Worm (Caenorhabditis elegans) whole organism, young adult: ENCODE data around the gene sre-3.

Experiments used
- B0261.1 ChIP-seq: sonication (generic microtip); optimal IDR thresholded peaks from 2 replicates; lab custom pipeline; 2016; ENCODE audit warnings: mild to moderate bottlenecking, missing genetic modification characterization, moderate library complexity, missing compliant biosample characterization
- C06A6.2 ChIP-seq: fragments of 200-800 bp; sonication (Bioruptor generic); conservative IDR thresholded peaks from 2 replicates; pipeline ENCODE4 v1.3.6; 2022; ENCODE audit warnings: missing genetic modification characterization, missing compliant biosample characterization
- F33H1.4 ChIP-seq: fragments of 200-800 bp; sonication (Bioruptor generic); IDR thresholded peaks from 2 replicates; pipeline ENCODE4 v1.3.6; 2022; ENCODE audit warnings: missing genetic modification reagents, missing genetic modification characterization, missing compliant biosample characterization
- F37B4.10 ChIP-seq: fragments of 200-800 bp; sonication (Bioruptor generic); IDR thresholded peaks from 2 replicates; pipeline ENCODE4 v1.3.6; 2022; ENCODE audit warnings: missing genetic modification characterization, missing compliant biosample characterization
- F39B2.1 ChIP-seq: fragments of 200-800 bp; sonication (Bioruptor generic); IDR thresholded peaks from 2 replicates; pipeline ENCODE4 v1.3.6; 2022; ENCODE audit warnings: missing genetic modification reagents, missing genetic modification characterization, missing compliant biosample characterization
- F49E8.2 ChIP-seq: sonication (generic microtip); optimal IDR thresholded peaks from 3 replicates; lab custom pipeline; 2017; ENCODE audit warnings: missing genetic modification characterization, mild to moderate bottlenecking, missing compliant biosample characterization, antibody characterized with exemption, moderate library complexity; ENCODE audit not compliant: insufficient read depth
- T26A5.8 ChIP-seq: sonication (generic microtip); optimal IDR thresholded peaks from 2 replicates; lab custom pipeline; 2016; ENCODE audit warnings: missing genetic modification characterization, missing compliant biosample characterization
- Y53G8AR.9 ChIP-seq: fragments of 200-800 bp; sonication (Bioruptor generic); conservative IDR thresholded peaks from 2 replicates; pipeline ENCODE4 v1.3.6; 2022; ENCODE audit warnings: missing genetic modification reagents, missing genetic modification characterization, missing compliant biosample characterization
- Y56A3A.18 ChIP-seq: fragments of 200-800 bp; sonication (Bioruptor generic); IDR thresholded peaks from 2 replicates; pipeline ENCODE4 v1.3.6; 2022; ENCODE audit warnings: missing genetic modification reagents, missing genetic modification characterization, missing compliant biosample characterization
- Y95B8A.8 ChIP-seq: fragments of 200-800 bp; sonication (Bioruptor generic); IDR thresholded peaks from 2 replicates; pipeline ENCODE4 v1.3.6; 2022; ENCODE audit warnings: missing genetic modification reagents, missing genetic modification characterization, missing compliant biosample characterization
- ZK185.1 ChIP-seq: sonication (generic microtip); optimal IDR thresholded peaks from 2 replicates; lab custom pipeline; 2016; ENCODE audit warnings: mild to moderate bottlenecking, missing genetic modification characterization, missing compliant biosample characterization; ENCODE audit not compliant: poor library complexity, severe bottlenecking
- akir-1 ChIP-seq: fragments of 200-800 bp; sonication (Bioruptor generic); optimal IDR thresholded peaks from 2 replicates; lab custom pipeline; 2018; ENCODE audit warnings: mild to moderate bottlenecking, missing genetic modification characterization, moderate library complexity, missing compliant biosample characterization
- ama-1 ChIP-seq, 3 experiments: fragments of 150-350 bp in 1 of 3; sonication (generic microtip) in 2 of 3; optimal IDR thresholded peaks; 2 replicates each; lab custom pipeline; 2014 to 2018; ENCODE audit warnings: missing biosample characterization in 2 of 3, missing genetic modification characterization in 2 of 3, missing genetic modification reagents in 2 of 3
- aptf-2 ChIP-seq: fragments of 200-800 bp; sonication (Bioruptor generic); conservative IDR thresholded peaks from 2 replicates; pipeline ENCODE4 v1.3.6; 2022; ENCODE audit warnings: missing genetic modification reagents, missing genetic modification characterization, missing compliant biosample characterization
- atf-7 ChIP-seq: sonication (generic microtip); optimal IDR thresholded peaks from 2 replicates; lab custom pipeline; 2017; ENCODE audit warnings: mild to moderate bottlenecking, missing genetic modification characterization, missing compliant biosample characterization
- cebp-1 ChIP-seq, 2 experiments: fragments of 200-800 bp in 1 of 2; sonication (Bioruptor generic) in 1 of 2; sonication (generic microtip) in 1 of 2; IDR thresholded peaks in 1 of 2; optimal IDR thresholded peaks in 1 of 2; 2 replicates each; pipeline versions ENCODE4 v1.3.6 to Lab custom; 2017 to 2022; ENCODE audit warnings: missing compliant biosample characterization in 2 of 2, missing genetic modification characterization in 2 of 2, mild to moderate bottlenecking in 1 of 2, missing genetic modification reagents in 1 of 2, moderate library complexity in 1 of 2
- chd-7 ChIP-seq: sonication (generic microtip); optimal IDR thresholded peaks from 2 replicates; lab custom pipeline; 2016; ENCODE audit warnings: mild to moderate bottlenecking, missing genetic modification characterization, moderate library complexity, missing compliant biosample characterization
- egl-18 ChIP-seq: fragments of 200-800 bp; sonication (Bioruptor generic); IDR thresholded peaks from 2 replicates; pipeline ENCODE4 v1.3.6; 2022; ENCODE audit warnings: missing genetic modification reagents, missing genetic modification characterization, missing compliant biosample characterization
- ets-4 ChIP-seq: fragments of 200-800 bp; sonication (Bioruptor generic); optimal IDR thresholded peaks from 2 replicates; lab custom pipeline; 2018; ENCODE audit warnings: mild to moderate bottlenecking, missing genetic modification characterization, missing compliant biosample characterization
- hmg-1.2 ChIP-seq: fragments of 200-800 bp; sonication (Bioruptor generic); IDR thresholded peaks from 2 replicates; pipeline ENCODE4 v1.3.6; 2022; ENCODE audit warnings: missing genetic modification reagents, missing genetic modification characterization, missing compliant biosample characterization
- hmg-20 ChIP-seq: fragments of 200-800 bp; sonication (Bioruptor generic); IDR thresholded peaks from 2 replicates; pipeline ENCODE4 v1.3.6; 2022; ENCODE audit warnings: missing genetic modification reagents, missing genetic modification characterization, missing compliant biosample characterization
- hsf-1 ChIP-seq: fragments of 200-800 bp; sonication (Bioruptor generic); IDR thresholded peaks from 2 replicates; pipeline ENCODE4 v1.3.6; 2022; ENCODE audit warnings: missing genetic modification reagents, missing genetic modification characterization, missing compliant biosample characterization
- let-607 ChIP-seq, 2 experiments: fragments of 200-800 bp in 1 of 2; sonication (Bioruptor generic) in 1 of 2; sonication (generic microtip) in 1 of 2; optimal IDR thresholded peaks; 2 replicates each; lab custom pipeline; 2016 to 2018; ENCODE audit warnings: mild to moderate bottlenecking in 2 of 2, missing compliant biosample characterization in 2 of 2, missing genetic modification characterization in 2 of 2, moderate library complexity in 2 of 2, missing genotype in 1 of 2
- lin-26 ChIP-seq: fragments of 200-800 bp; sonication (Bioruptor generic); IDR thresholded peaks from 2 replicates; pipeline ENCODE4 v1.3.6; 2022; ENCODE audit warnings: missing genetic modification reagents, missing genetic modification characterization, missing compliant biosample characterization
- lin-40 ChIP-seq: sonication (generic microtip); optimal IDR thresholded peaks from 2 replicates; lab custom pipeline; 2016; ENCODE audit warnings: missing genetic modification characterization, mild to moderate bottlenecking, missing compliant biosample characterization, missing genotype, missing genetic modification reagents
- lsy-27 ChIP-seq: sonication (generic microtip); optimal IDR thresholded peaks from 2 replicates; lab custom pipeline; 2017; ENCODE audit warnings: missing genetic modification characterization, mild to moderate bottlenecking, missing compliant biosample characterization, antibody characterized with exemption, missing genotype, borderline replicate concordance; ENCODE audit not compliant: insufficient read depth
- mes-4 ChIP-seq: sonication (generic microtip); optimal IDR thresholded peaks from 2 replicates; lab custom pipeline; 2016; ENCODE audit warnings: missing genotype, missing genetic modification characterization, missing compliant biosample characterization
- nhr-179 ChIP-seq: sonication (generic microtip); optimal IDR thresholded peaks from 2 replicates; lab custom pipeline; 2016; ENCODE audit warnings: mild to moderate bottlenecking, missing genetic modification characterization, missing compliant biosample characterization
- nhr-27 ChIP-seq: fragments of 200-800 bp; sonication (Bioruptor generic); optimal IDR thresholded peaks from 2 replicates; lab custom pipeline; 2018; ENCODE audit warnings: mild to moderate bottlenecking, missing genetic modification characterization, moderate library complexity, missing compliant biosample characterization
- nhr-90 ChIP-seq: sonication (generic microtip); optimal IDR thresholded peaks from 2 replicates; lab custom pipeline; 2016; ENCODE audit warnings: missing genotype, mild to moderate bottlenecking, missing genetic modification characterization, missing compliant biosample characterization
- rcor-1 ChIP-seq: fragments of 200-800 bp; sonication (Bioruptor generic); IDR thresholded peaks from 2 replicates; pipeline ENCODE4 v1.3.6; 2022; ENCODE audit warnings: missing genetic modification reagents, missing genetic modification characterization, missing compliant biosample characterization
- snpc-1.1 ChIP-seq: sonication (generic microtip); optimal IDR thresholded peaks from 2 replicates; lab custom pipeline; 2017; ENCODE audit warnings: missing genetic modification characterization, mild to moderate bottlenecking, missing compliant biosample characterization, antibody characterized with exemption, moderate library complexity, missing genotype, missing genetic modification reagents; ENCODE audit not compliant: insufficient read depth
- snpc-1.3 ChIP-seq: sonication (generic microtip); optimal IDR thresholded peaks from 2 replicates; lab custom pipeline; 2017; ENCODE audit warnings: missing genetic modification characterization, mild to moderate bottlenecking, missing compliant biosample characterization, antibody characterized with exemption, moderate library complexity, missing genotype, missing genetic modification reagents; ENCODE audit not compliant: insufficient read depth
- ztf-22 ChIP-seq: fragments of 200-800 bp; sonication (Bioruptor generic); optimal IDR thresholded peaks from 2 replicates; lab custom pipeline; 2018; ENCODE audit warnings: mild to moderate bottlenecking, missing genetic modification characterization, moderate library complexity, missing compliant biosample characterization

Gene sre-3

DNA sequence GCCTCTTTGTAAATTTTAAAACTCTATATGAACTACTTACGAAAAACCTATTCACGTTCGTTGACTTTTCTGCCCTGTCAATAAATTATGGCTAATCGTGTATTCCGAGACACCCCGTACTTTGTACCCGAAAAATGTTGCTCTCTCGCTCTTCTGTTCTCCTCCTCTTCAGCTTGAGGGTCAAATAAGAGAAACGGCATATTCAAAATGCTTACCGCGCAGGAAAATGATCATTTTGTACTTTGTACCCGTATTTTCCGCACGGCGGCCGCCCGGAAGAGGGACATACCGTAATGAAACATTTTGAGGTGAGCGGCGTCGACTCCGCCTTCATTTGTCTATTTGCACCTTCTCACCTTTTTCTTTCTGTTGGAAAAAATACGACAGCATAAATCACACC, 41.9 kb upstream of the sre-3 start:
- TF ChIP-seq chd-7 (tag; lab: Kevin White, UChicago) (peak; percentile 13), nhr-27 (tag; lab: Kevin White, UChicago) (no peak), F33H1.4 (GFP tag; lab: Robert Waterston, UW) (no peak), lin-26 (GFP tag; lab: Robert Waterston, UW) (no peak), Y56A3A.18 (GFP tag; lab: Robert Waterston, UW) (no peak), cebp-1 (GFP tag; IDR thresholded peaks at IDR 0.05; lab: Robert Waterston, UW) (no peak), cebp-1 (tag; optimal IDR thresholded peaks at IDR 0.05; lab: Kevin White, UChicago) (peak; percentile 1), ama-1 (optimal IDR thresholded peaks at IDR 0.05; lab: Kevin White, UChicago) (peak; percentile 24), ama-1 (GFP tag; optimal IDR thresholded peaks at IDR 0.05; lab: Kevin White, UChicago) (no peak), T26A5.8 (tag; lab: Kevin White, UChicago) (no peak), snpc-1.1 (no peak), egl-18 (GFP tag; lab: Robert Waterston, UW) (no peak), Y95B8A.8 (GFP tag; lab: Robert Waterston, UW) (no peak), nhr-179 (tag; lab: Kevin White, UChicago) (no peak), mes-4 (tag; lab: Kevin White, UChicago) (no peak), lin-40 (no peak), Y53G8AR.9 (GFP tag; lab: Robert Waterston, UW) (no peak), hsf-1 (GFP tag; lab: Robert Waterston, UW) (no peak)

DNA sequence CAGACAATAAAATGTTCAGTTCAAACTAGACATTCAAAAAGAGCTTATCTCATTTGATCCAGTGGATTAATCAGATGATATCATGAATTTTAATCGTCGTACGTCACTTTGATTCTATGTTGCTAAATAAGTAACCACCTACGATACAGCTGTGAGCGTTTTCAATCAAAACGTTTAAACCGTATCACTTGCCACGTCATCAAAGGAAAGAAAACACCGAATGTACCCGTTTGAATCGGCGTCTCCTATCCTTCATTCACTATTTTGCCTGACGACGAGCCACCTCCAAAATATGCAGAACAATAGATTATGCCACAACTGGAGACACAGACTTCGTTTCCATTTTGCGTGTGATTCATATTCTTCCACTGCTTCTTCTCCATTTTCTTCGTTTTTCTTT, 39.7 kb upstream of the sre-3 start:
- TF ChIP-seq hmg-20 (GFP tag; lab: Robert Waterston, UW) (no peak), akir-1 (GFP tag; lab: Kevin White, UChicago) (no peak), lsy-27 (tag; lab: Kevin White, UChicago) (no peak), ztf-22 (GFP tag; lab: Kevin White, UChicago) (no peak), B0261.1 (tag; lab: Kevin White, UChicago) (no peak), nhr-90 (tag; lab: Kevin White, UChicago) (no peak), F37B4.10 (GFP tag; lab: Robert Waterston, UW) (no peak), F39B2.1 (GFP tag; lab: Robert Waterston, UW) (no peak), rcor-1 (GFP tag; lab: Robert Waterston, UW) (no peak)

DNA sequence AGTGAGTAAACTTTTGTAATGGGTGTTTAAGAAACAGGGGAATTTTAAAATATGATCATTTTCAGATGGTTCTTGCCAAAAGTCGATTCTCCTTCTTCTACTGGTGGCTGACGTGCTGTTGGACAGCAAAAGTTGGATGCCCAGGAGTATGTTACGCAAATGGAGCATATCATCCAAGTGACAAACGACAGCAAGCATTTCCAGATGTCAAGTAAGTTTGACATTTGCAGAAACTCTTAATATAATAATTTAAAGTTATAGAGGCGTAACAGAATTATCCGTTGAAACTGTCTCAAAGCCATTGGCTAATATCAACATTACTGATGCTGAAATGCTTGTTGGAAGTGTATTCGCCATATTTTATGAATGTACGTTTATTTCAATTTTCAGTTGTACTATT, 37.5 kb upstream of the sre-3 start:
- TF ChIP-seq F49E8.2 (tag; lab: Kevin White, UChicago), result no peak
- TF ChIP-seq ets-4 (GFP tag; lab: Kevin White, UChicago), result no peak
- no peak for TF ChIP-seq C06A6.2 (GFP tag; lab: Robert Waterston, UW)
- TF ChIP-seq atf-7 (tag; lab: Kevin White, UChicago), result no peak
- TF ChIP-seq, all 124 proteins: peak for 0

- peak; percentile 54; the same call in 1 of the 2 replicates for TF ChIP-seq hsf-1 (GFP tag; lab: Robert Waterston, UW)
- no peak for TF ChIP-seq snpc-1.3 (tag; lab: Kevin White, UChicago)
- 0 out of 2 replicates have a peak, but pooled peaks have one; percentile 9 for TF ChIP-seq aptf-2
- TF ChIP-seq hmg-1.2, result no peak
- TF ChIP-seq ZK185.1 (tag; lab: Kevin White, UChicago), result no peak
- peak in 1 of 2 experiments; percentile 70 for TF ChIP-seq let-607 (tag; optimal IDR thresholded peaks at IDR 0.05; lab: Kevin White, UChicago)
- no peak for TF ChIP-seq ztf-22 (GFP tag; lab: Kevin White, UChicago)
Measured at ce11 chrII:7352507-7352906, 33.0 kb upstream of the sre-3 start, which contains the start of gene hsp-4. Gene hsp-4 (minus strand): TSS chrII:7352645.
